Worm (Caenorhabditis elegans) whole organism, L4 larva: ENCODE data around the gene mig-14.

Experiments
- F10B5.3 ChIP-seq: sonication (generic microtip); optimal IDR thresholded peaks from 2 replicates; lab custom pipeline; 2016; ENCODE audit warnings: mild to moderate bottlenecking, missing genetic modification characterization, missing compliant biosample characterization
- F49E8.2 ChIP-seq: sonication (generic microtip); optimal IDR thresholded peaks from 2 replicates; lab custom pipeline; 2016; ENCODE audit warnings: missing compliant biosample characterization, mild to moderate bottlenecking, missing genetic modification characterization, borderline replicate concordance
- R02D3.7 ChIP-seq: fragments of 150-350 bp; sonication (generic microtip); optimal IDR thresholded peaks from 3 replicates; lab custom pipeline; 2014; ENCODE audit warnings: missing biosample characterization, missing genetic modification characterization
- Y48G9A.11 ChIP-seq: fragments of 200-800 bp; sonication (Bioruptor generic); IDR thresholded peaks from 2 replicates; pipeline ENCODE4 v1.3.6; 2022; ENCODE audit warnings: missing genetic modification reagents, missing genetic modification characterization, missing compliant biosample characterization
- Y5F2A.4 ChIP-seq: fragments of 200-800 bp; sonication (Bioruptor generic); optimal IDR thresholded peaks from 2 replicates; lab custom pipeline; 2018; ENCODE audit warnings: mild to moderate bottlenecking, missing genetic modification characterization, missing compliant biosample characterization
- attf-4 ChIP-seq: sonication (generic microtip); optimal IDR thresholded peaks from 3 replicates; lab custom pipeline; 2017; ENCODE audit warnings: missing biosample characterization, missing genetic modification characterization
- ceh-20 ChIP-seq: fragments of 200-800 bp; sonication (Bioruptor generic); IDR thresholded peaks from 2 replicates; pipeline ENCODE4 v1.3.6; 2022; ENCODE audit warnings: missing genetic modification reagents, missing genetic modification characterization, missing compliant biosample characterization
- ceh-28 ChIP-seq: fragments of 150-350 bp; optimal IDR thresholded peaks from 2 replicates; lab custom pipeline; 2014; ENCODE audit warnings: missing biosample characterization, missing genetic modification reagents, missing genetic modification characterization
- ceh-32 ChIP-seq: sonication (generic microtip); optimal IDR thresholded peaks from 2 replicates; lab custom pipeline; 2016; ENCODE audit warnings: mild to moderate bottlenecking, missing genetic modification characterization, missing compliant biosample characterization; ENCODE audit not compliant: poor library complexity
- ceh-62 ChIP-seq: sonication (generic microtip); optimal IDR thresholded peaks from 2 replicates; lab custom pipeline; 2017; ENCODE audit warnings: missing biosample characterization, missing genetic modification characterization
- daf-12 ChIP-seq: fragments of 150-350 bp; optimal IDR thresholded peaks from 2 replicates; lab custom pipeline; 2014; ENCODE audit warnings: missing biosample characterization, missing genetic modification reagents, missing genetic modification characterization
- daf-16 ChIP-seq, 3 experiments: sonication (generic microtip); optimal IDR thresholded peaks; 2 replicates each; lab custom pipeline; 2016 to 2017; ENCODE audit warnings: missing genetic modification characterization in 3 of 3, missing genetic modification reagents in 3 of 3, mild to moderate bottlenecking in 2 of 3, missing compliant biosample characterization in 2 of 3, missing biosample characterization in 1 of 3, moderate library complexity in 1 of 3
- egl-43 ChIP-seq: fragments of 200-800 bp; sonication (Bioruptor generic); IDR thresholded peaks from 2 replicates; pipeline ENCODE4 v1.3.6; 2022; ENCODE audit warnings: missing genetic modification reagents, missing genetic modification characterization, missing compliant biosample characterization
- hmg-1.1 ChIP-seq: fragments of 200-800 bp; sonication (Bioruptor generic); IDR thresholded peaks from 2 replicates; pipeline ENCODE4 v1.3.6; 2022; ENCODE audit warnings: missing genetic modification reagents, missing genetic modification characterization, missing compliant biosample characterization
- lin-1 ChIP-seq: fragments of 200-800 bp; sonication (Bioruptor generic); IDR thresholded peaks from 2 replicates; pipeline ENCODE4 v1.3.6; 2022; ENCODE audit warnings: missing genetic modification reagents, missing genetic modification characterization, missing compliant biosample characterization
- lin-15B ChIP-seq: fragments of 150-350 bp; sonication (generic microtip); optimal IDR thresholded peaks from 3 replicates; lab custom pipeline; 2014; ENCODE audit warnings: missing biosample characterization, missing genetic modification characterization
- lin-39 ChIP-seq: fragments of 150-350 bp; optimal IDR thresholded peaks from 2 replicates; lab custom pipeline; 2014; ENCODE audit warnings: missing biosample characterization, missing genetic modification reagents, missing genetic modification characterization
- lsy-2 ChIP-seq, 2 experiments: fragments of 150-350 bp in 1 of 2; sonication (generic microtip) in 1 of 2; optimal IDR thresholded peaks; 2 replicates each; lab custom pipeline; 2014 to 2017; ENCODE audit warnings: missing biosample characterization in 2 of 2, missing genetic modification characterization in 2 of 2
- mxl-2 ChIP-seq: fragments of 200-800 bp; sonication (Bioruptor generic); conservative IDR thresholded peaks from 2 replicates; pipeline ENCODE4 v1.3.6; 2022; ENCODE audit warnings: missing genetic modification reagents, missing genetic modification characterization, missing compliant biosample characterization
- nhr-102 ChIP-seq: sonication (generic microtip); optimal IDR thresholded peaks from 2 replicates; lab custom pipeline; 2016; ENCODE audit warnings: mild to moderate bottlenecking, missing genetic modification characterization, moderate library complexity, missing compliant biosample characterization
- nhr-11 ChIP-seq: fragments of 150-350 bp; optimal IDR thresholded peaks from 2 replicates; lab custom pipeline; 2014; ENCODE audit warnings: missing biosample characterization, missing genetic modification characterization
- nhr-111 ChIP-seq: fragments of 200-800 bp; sonication (Bioruptor generic); optimal IDR thresholded peaks from 2 replicates; lab custom pipeline; 2018; ENCODE audit warnings: mild to moderate bottlenecking, missing genetic modification characterization, missing compliant biosample characterization
- nhr-237 ChIP-seq: sonication (generic microtip); optimal IDR thresholded peaks from 2 replicates; lab custom pipeline; 2017; ENCODE audit warnings: missing biosample characterization, missing genetic modification characterization
- nhr-42 ChIP-seq: fragments of 200-800 bp; sonication (Bioruptor generic); IDR thresholded peaks from 2 replicates; pipeline ENCODE4 v1.3.6; 2022; ENCODE audit warnings: missing genetic modification characterization, missing compliant biosample characterization
- nhr-76 ChIP-seq: fragments of 150-350 bp; optimal IDR thresholded peaks from 2 replicates; lab custom pipeline; 2014; ENCODE audit warnings: missing biosample characterization, missing genetic modification characterization
- pha-4 ChIP-seq, 2 experiments: fragments of 150-350 bp in 1 of 2; fragments of 200-800 bp in 1 of 2; sonication (Bioruptor generic) in 1 of 2; IDR thresholded peaks in 1 of 2; optimal IDR thresholded peaks in 1 of 2; 2 replicates each; pipeline versions ENCODE4 v1.3.6 to Lab custom; 2014 to 2022; ENCODE audit warnings: missing genetic modification characterization in 2 of 2, missing genetic modification reagents in 2 of 2, missing biosample characterization in 1 of 2, missing compliant biosample characterization in 1 of 2
- rbr-2 ChIP-seq: sonication (generic microtip); optimal IDR thresholded peaks from 2 replicates; lab custom pipeline; 2016; ENCODE audit warnings: missing genotype, missing genetic modification characterization, missing compliant biosample characterization
- saeg-2 ChIP-seq: fragments of 200-800 bp; sonication (Bioruptor generic); IDR thresholded peaks from 2 replicates; pipeline ENCODE4 v1.3.6; 2022; ENCODE audit warnings: missing genetic modification reagents, missing genetic modification characterization, missing compliant biosample characterization
- set-16 ChIP-seq: fragments of 200-800 bp; sonication (Bioruptor generic); IDR thresholded peaks from 2 replicates; pipeline ENCODE4 v1.3.6; 2022; ENCODE audit warnings: missing genetic modification reagents, missing genetic modification characterization, missing compliant biosample characterization
- snpc-4 ChIP-seq: fragments of 150-350 bp; optimal IDR thresholded peaks from 2 replicates; lab custom pipeline; 2014; ENCODE audit warnings: missing biosample characterization, missing genetic modification characterization
- spr-3 ChIP-seq: fragments of 200-800 bp; sonication (Bioruptor generic); optimal IDR thresholded peaks from 2 replicates; lab custom pipeline; 2018; ENCODE audit warnings: mild to moderate bottlenecking, missing genetic modification characterization, missing compliant biosample characterization
- unc-130 ChIP-seq: sonication (generic microtip); optimal IDR thresholded peaks from 2 replicates; lab custom pipeline; 2016; ENCODE audit warnings: missing genetic modification reagents, missing genetic modification characterization, missing compliant biosample characterization
- unc-62 ChIP-seq, 3 experiments: fragments of 150-350 bp in 1 of 3; sonication (generic microtip); optimal IDR thresholded peaks in 2 of 3; peaks in 1 of 3; 1 replicate in 1 of 3; 2 replicates in 2 of 3; lab custom pipeline; 2014 to 2017; ENCODE audit warnings: missing biosample characterization in 3 of 3, missing genetic modification characterization in 3 of 3, missing genetic modification reagents in 3 of 3, missing genotype in 1 of 3
- zag-1 ChIP-seq: fragments of 150-350 bp; optimal IDR thresholded peaks from 2 replicates; lab custom pipeline; 2014; ENCODE audit warnings: missing biosample characterization, missing genetic modification characterization
- zfp-2 ChIP-seq: sonication (generic microtip); optimal IDR thresholded peaks from 2 replicates; lab custom pipeline; 2016; ENCODE audit warnings: mild to moderate bottlenecking, missing genetic modification characterization, missing compliant biosample characterization
- ztf-11 ChIP-seq: fragments of 150-350 bp; optimal IDR thresholded peaks from 2 replicates; lab custom pipeline; 2014; ENCODE audit warnings: missing biosample characterization, missing genetic modification characterization
- ztf-7 ChIP-seq: fragments of 150-350 bp; optimal IDR thresholded peaks from 2 replicates; lab custom pipeline; 2014; ENCODE audit warnings: missing biosample characterization, missing genetic modification characterization

mig-14 gene

ce11 chrII:13780792-13781248, 39.3 kb downstream of the mig-14 start (continued):
- no peak for TF ChIP-seq ztf-7
- no peak for TF ChIP-seq nhr-11 (tag; lab: Kevin White, UChicago)
- no peak for TF ChIP-seq F10B5.3
- no peak for TF ChIP-seq zfp-2
- no peak for TF ChIP-seq ceh-20 (GFP tag; lab: Robert Waterston, UW)
- no peak for TF ChIP-seq mxl-2
- TF ChIP-seq nhr-111 (GFP tag; lab: Kevin White, UChicago): no peak
- no peak for TF ChIP-seq lsy-2 (tag; optimal IDR thresholded peaks at IDR 0.05; lab: Kevin White, UChicago)
- TF ChIP-seq spr-3 (GFP tag; lab: Kevin White, UChicago): peak; percentile 32
- TF ChIP-seq ceh-62 (tag; lab: Kevin White, UChicago): no peak
- TF ChIP-seq ceh-32 (tag; lab: Kevin White, UChicago): no peak

- no peak for TF ChIP-seq zag-1 (tag; lab: Kevin White, UChicago)
- TF ChIP-seq ceh-28 (tag; lab: Kevin White, UChicago): no peak
- TF ChIP-seq unc-130 (GFP tag; lab: Kevin White, UChicago): no peak
- no peak for TF ChIP-seq snpc-4
- TF ChIP-seq pha-4 (GFP tag; IDR thresholded peaks at IDR 0.05; lab: Robert Waterston, UW): no peak
- no peak for TF ChIP-seq pha-4 (tag; optimal IDR thresholded peaks at IDR 0.05; lab: Kevin White, UChicago)
- no peak for TF ChIP-seq nhr-102
Measured at ce11 chrII:13783880-13784279, 42.3 kb downstream of the mig-14 start, which contains the start of gene C01B9.4. TSS of gene C01B9.4 (minus strand) at chrII:13783980.

ce11 chrII:13785582-13785981, 44.0 kb downstream of the mig-14 start:
- TF ChIP-seq F49E8.2 (tag; lab: Kevin White, UChicago): no peak
- no peak for TF ChIP-seq zag-1 (tag; lab: Kevin White, UChicago)
- TF ChIP-seq egl-43 (GFP tag; lab: Robert Waterston, UW): peak; percentile 58; the same call in 1 of the 2 replicates
- TF ChIP-seq ztf-11 (tag; lab: Kevin White, UChicago): no peak
- TF ChIP-seq lin-1: no peak
- 0 out of 2 replicates have a peak, but pooled peaks have one; percentile 6 for TF ChIP-seq saeg-2 (GFP tag; lab: Robert Waterston, UW)
- no peak for TF ChIP-seq nhr-76
- no peak for TF ChIP-seq daf-16 (GFP tag; optimal IDR thresholded peaks at IDR 0.05; lab: Kevin White, UChicago)
- TF ChIP-seq daf-16 (tag; optimal IDR thresholded peaks at IDR 0.05; lab: Kevin White, UChicago): no peak
- no peak for TF ChIP-seq R02D3.7 (tag; lab: Kevin White, UChicago)
- no peak for TF ChIP-seq rbr-2 (tag; lab: Kevin White, UChicago)
- TF ChIP-seq nhr-42 (GFP tag; lab: Robert Waterston, UW): no peak
- no peak for TF ChIP-seq hmg-1.1
- no peak for TF ChIP-seq daf-12 (tag; lab: Kevin White, UChicago)
- TF ChIP-seq set-16: peak; percentile 98
- TF ChIP-seq attf-4 (tag; lab: Kevin White, UChicago): no peak
- TF ChIP-seq lin-15B (tag; lab: Kevin White, UChicago): no peak
- no peak for TF ChIP-seq nhr-237 (tag; lab: Kevin White, UChicago)
- TF ChIP-seq unc-62 (GFP tag; optimal IDR thresholded peaks at IDR 0.05 in 1 of 2; lab: Kevin White, UChicago): no peak
- no peak for TF ChIP-seq unc-62 (tag; optimal IDR thresholded peaks at IDR 0.05; lab: Kevin White, UChicago)
- no peak for TF ChIP-seq lin-39 (tag; lab: Kevin White, UChicago)
- no peak for TF ChIP-seq Y5F2A.4 (GFP tag; lab: Kevin White, UChicago)
- no peak for TF ChIP-seq Y48G9A.11
- peak; percentile 32; the same call in 1 of the 2 replicates for TF ChIP-seq pha-4 (GFP tag; IDR thresholded peaks at IDR 0.05; lab: Robert Waterston, UW)
- TF ChIP-seq pha-4 (tag; optimal IDR thresholded peaks at IDR 0.05; lab: Kevin White, UChicago): no peak
- TF ChIP-seq, all 104 proteins: peak for 4
